Worm (Caenorhabditis elegans) whole organism, L4 larva: Measurements from ENCODE around the gene ssp-36.

Source experiments
- nhr-25 ChIP-seq: sonication (generic microtip); optimal IDR thresholded peaks from 2 replicates; lab custom pipeline; 2017; ENCODE audit warnings: missing genetic modification characterization, mild to moderate bottlenecking, missing compliant biosample characterization, antibody characterized with exemption, moderate library complexity, borderline replicate concordance; ENCODE audit not compliant: insufficient read depth
- snpc-4 ChIP-seq: fragments of 150-350 bp; optimal IDR thresholded peaks from 2 replicates; lab custom pipeline; 2014; ENCODE audit warnings: missing biosample characterization, missing genetic modification characterization

ce11 chrIV:9770798-9771197, 4.6 kb upstream of the ssp-36 start:
- no peak for TF ChIP-seq snpc-4 (tag; lab: Kevin White, UChicago)
- TF ChIP-seq nhr-25 (tag; lab: Kevin White, UChicago): no peak
